Worm (Caenorhabditis elegans) whole organism, L4 larva: ENCODE measurements around the gene abts-3.

Experiments
- F10B5.3 ChIP-seq: sonication (generic microtip); optimal IDR thresholded peaks from 2 replicates; lab custom pipeline; 2016; ENCODE audit warnings: mild to moderate bottlenecking, missing genetic modification characterization, missing compliant biosample characterization
- F44E2.7 ChIP-seq: fragments of 200-800 bp; sonication (Bioruptor generic); IDR thresholded peaks from 2 replicates; pipeline ENCODE4 v2.1.2; 2022; ENCODE audit warnings: missing genetic modification characterization, missing compliant biosample characterization
- R02D3.7 ChIP-seq: fragments of 150-350 bp; sonication (generic microtip); optimal IDR thresholded peaks from 3 replicates; lab custom pipeline; 2014; ENCODE audit warnings: missing biosample characterization, missing genetic modification characterization
- T26A8.4 ChIP-seq: fragments of 200-800 bp; sonication (Bioruptor generic); IDR thresholded peaks from 2 replicates; pipeline ENCODE4 v1.3.6; 2022; ENCODE audit warnings: missing genetic modification characterization, missing compliant biosample characterization
- Y48G9A.11 ChIP-seq: fragments of 200-800 bp; sonication (Bioruptor generic); IDR thresholded peaks from 2 replicates; pipeline ENCODE4 v1.3.6; 2022; ENCODE audit warnings: missing genetic modification reagents, missing genetic modification characterization, missing compliant biosample characterization
- aha-1 ChIP-seq: fragments of 150-350 bp; peaks from one replicate; lab custom pipeline; 2014; ENCODE audit warnings: missing biosample characterization, missing genetic modification characterization
- aly-2 ChIP-seq: sonication (generic microtip); optimal IDR thresholded peaks from 2 replicates; lab custom pipeline; 2018; ENCODE audit warnings: missing biosample characterization, missing genetic modification characterization
- ceh-44 ChIP-seq: fragments of 200-800 bp; sonication (Bioruptor generic); IDR thresholded peaks from 2 replicates; pipeline ENCODE4 v1.3.6; 2022; ENCODE audit warnings: missing genetic modification reagents, missing genetic modification characterization, missing compliant biosample characterization
- ceh-62 ChIP-seq: sonication (generic microtip); optimal IDR thresholded peaks from 2 replicates; lab custom pipeline; 2017; ENCODE audit warnings: missing biosample characterization, missing genetic modification characterization
- ceh-82 ChIP-seq: sonication (generic microtip); optimal IDR thresholded peaks from 2 replicates; lab custom pipeline; 2017; ENCODE audit warnings: missing biosample characterization, missing genetic modification characterization
- ctbp-1 ChIP-seq: fragments of 200-800 bp; sonication (Bioruptor generic); IDR thresholded peaks from 2 replicates; pipeline ENCODE4 v1.3.6; 2022; ENCODE audit warnings: missing genetic modification reagents, missing genetic modification characterization, missing compliant biosample characterization
- daf-19 ChIP-seq: fragments of 200-800 bp; sonication (Bioruptor generic); conservative IDR thresholded peaks from 2 replicates; pipeline ENCODE4 v1.3.6; 2022; ENCODE audit warnings: missing genetic modification characterization, missing compliant biosample characterization
- dmd-9 ChIP-seq: fragments of 200-800 bp; sonication (Bioruptor generic); IDR thresholded peaks from 2 replicates; pipeline ENCODE4 v1.3.6; 2022; ENCODE audit warnings: missing genetic modification reagents, missing genetic modification characterization, missing compliant biosample characterization
- dve-1 ChIP-seq: sonication (generic microtip); optimal IDR thresholded peaks from 2 replicates; lab custom pipeline; 2017; ENCODE audit warnings: antibody characterized with exemption, mild to moderate bottlenecking, missing genetic modification characterization, missing compliant biosample characterization; ENCODE audit not compliant: insufficient read depth
- fkh-10 ChIP-seq: fragments of 150-350 bp; optimal IDR thresholded peaks from 2 replicates; lab custom pipeline; 2014; ENCODE audit warnings: missing biosample characterization, missing genetic modification reagents, missing genetic modification characterization
- gei-8 ChIP-seq: fragments of 200-800 bp; sonication (Bioruptor generic); optimal IDR thresholded peaks from 2 replicates; lab custom pipeline; 2018; ENCODE audit warnings: mild to moderate bottlenecking, missing genetic modification characterization, missing compliant biosample characterization
- hlh-11 ChIP-seq: fragments of 200-800 bp; sonication (Bioruptor generic); optimal IDR thresholded peaks from 2 replicates; lab custom pipeline; 2018; ENCODE audit warnings: mild to moderate bottlenecking, missing genetic modification characterization, missing compliant biosample characterization
- jun-1 ChIP-seq: fragments of 150-350 bp; optimal IDR thresholded peaks from 2 replicates; lab custom pipeline; 2014; ENCODE audit warnings: missing biosample characterization, missing genetic modification reagents, missing genetic modification characterization
- lim-7 ChIP-seq: fragments of 200-800 bp; sonication (Bioruptor generic); IDR thresholded peaks from 2 replicates; pipeline ENCODE4 v1.3.6; 2022; ENCODE audit warnings: missing genetic modification characterization, missing compliant biosample characterization
- lin-39 ChIP-seq: fragments of 150-350 bp; optimal IDR thresholded peaks from 2 replicates; lab custom pipeline; 2014; ENCODE audit warnings: missing biosample characterization, missing genetic modification reagents, missing genetic modification characterization
- madf-5 ChIP-seq, 2 experiments: fragments of 200-800 bp; sonication (Bioruptor generic); IDR thresholded peaks; 2 replicates each; pipeline ENCODE4 v1.3.6; 2022; ENCODE audit warnings: missing compliant biosample characterization in 2 of 2, missing genetic modification characterization in 2 of 2
- madf-9 ChIP-seq: fragments of 200-800 bp; sonication (Bioruptor generic); conservative IDR thresholded peaks from 2 replicates; pipeline ENCODE4 v1.3.6; 2022; ENCODE audit warnings: missing genetic modification reagents, missing genetic modification characterization, missing compliant biosample characterization
- mdl-1 ChIP-seq, 2 experiments: fragments of 150-350 bp in 1 of 2; sonication (generic microtip) in 1 of 2; optimal IDR thresholded peaks; 2 replicates each; lab custom pipeline; 2014 to 2017; ENCODE audit warnings: missing biosample characterization in 2 of 2, missing genetic modification characterization in 2 of 2
- mxl-3 ChIP-seq: fragments of 200-800 bp; sonication (Bioruptor generic); optimal IDR thresholded peaks from 2 replicates; lab custom pipeline; 2018; ENCODE audit warnings: mild to moderate bottlenecking, missing genetic modification characterization, missing compliant biosample characterization
- nhr-111 ChIP-seq: fragments of 200-800 bp; sonication (Bioruptor generic); optimal IDR thresholded peaks from 2 replicates; lab custom pipeline; 2018; ENCODE audit warnings: mild to moderate bottlenecking, missing genetic modification characterization, missing compliant biosample characterization
- nhr-237 ChIP-seq: sonication (generic microtip); optimal IDR thresholded peaks from 2 replicates; lab custom pipeline; 2017; ENCODE audit warnings: missing biosample characterization, missing genetic modification characterization
- nhr-41 ChIP-seq: fragments of 200-800 bp; sonication (Bioruptor generic); IDR thresholded peaks from 2 replicates; pipeline ENCODE4 v1.3.6; 2022; ENCODE audit warnings: missing genetic modification reagents, missing genetic modification characterization, missing compliant biosample characterization
- pha-4 ChIP-seq, 2 experiments: fragments of 150-350 bp in 1 of 2; fragments of 200-800 bp in 1 of 2; sonication (Bioruptor generic) in 1 of 2; IDR thresholded peaks in 1 of 2; optimal IDR thresholded peaks in 1 of 2; 2 replicates each; pipeline versions ENCODE4 v1.3.6 to Lab custom; 2014 to 2022; ENCODE audit warnings: missing genetic modification characterization in 2 of 2, missing genetic modification reagents in 2 of 2, missing biosample characterization in 1 of 2, missing compliant biosample characterization in 1 of 2
- pqm-1 ChIP-seq: sonication (generic microtip); optimal IDR thresholded peaks from 2 replicates; lab custom pipeline; 2017; ENCODE audit warnings: missing biosample characterization, missing genetic modification characterization
- rbr-2 ChIP-seq: sonication (generic microtip); optimal IDR thresholded peaks from 2 replicates; lab custom pipeline; 2016; ENCODE audit warnings: missing genotype, missing genetic modification characterization, missing compliant biosample characterization
- set-16 ChIP-seq: fragments of 200-800 bp; sonication (Bioruptor generic); IDR thresholded peaks from 2 replicates; pipeline ENCODE4 v1.3.6; 2022; ENCODE audit warnings: missing genetic modification reagents, missing genetic modification characterization, missing compliant biosample characterization
- snpc-4 ChIP-seq: fragments of 150-350 bp; optimal IDR thresholded peaks from 2 replicates; lab custom pipeline; 2014; ENCODE audit warnings: missing biosample characterization, missing genetic modification characterization
- tag-97 ChIP-seq: fragments of 200-800 bp; sonication (Bioruptor generic); IDR thresholded peaks from 2 replicates; pipeline ENCODE4 v1.3.6; 2022; ENCODE audit warnings: missing genetic modification characterization, missing compliant biosample characterization
- unc-62 ChIP-seq, 3 experiments: fragments of 150-350 bp in 1 of 3; sonication (generic microtip); optimal IDR thresholded peaks in 2 of 3; peaks in 1 of 3; 1 replicate in 1 of 3; 2 replicates in 2 of 3; lab custom pipeline; 2014 to 2017; ENCODE audit warnings: missing biosample characterization in 3 of 3, missing genetic modification characterization in 3 of 3, missing genetic modification reagents in 3 of 3, missing genotype in 1 of 3
- ztf-11 ChIP-seq: fragments of 150-350 bp; optimal IDR thresholded peaks from 2 replicates; lab custom pipeline; 2014; ENCODE audit warnings: missing biosample characterization, missing genetic modification characterization
- ztf-7 ChIP-seq: fragments of 150-350 bp; optimal IDR thresholded peaks from 2 replicates; lab custom pipeline; 2014; ENCODE audit warnings: missing biosample characterization, missing genetic modification characterization

Gene abts-3

DNA sequence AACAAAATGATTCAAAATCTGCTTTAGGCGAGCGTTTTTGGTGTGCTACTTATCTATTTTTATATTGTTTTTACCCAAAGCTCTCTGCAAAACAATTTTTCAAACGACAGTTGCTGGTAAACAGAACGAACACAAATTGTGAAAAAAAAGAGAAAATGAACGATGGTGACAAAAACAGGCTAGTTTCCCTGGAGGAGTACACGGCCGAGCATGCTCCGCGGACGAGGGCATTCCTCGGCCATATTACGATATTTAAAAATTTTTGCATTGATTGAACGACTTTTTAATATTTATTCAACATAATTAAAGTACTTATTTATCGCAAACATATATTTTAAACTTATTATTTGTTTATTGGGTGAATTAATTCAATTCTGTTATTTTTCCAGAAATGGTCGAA is 35.3 kb upstream of the abts-3 start, which contains the start of the genes tpp-2 and rbbp-5 (continued):
- TF ChIP-seq hlh-11 (tag; lab: Kevin White, UChicago) (no peak), jun-1 (tag; lab: Kevin White, UChicago) (no peak), T26A8.4 (no peak), madf-9 (peak; percentile 61; the same call in 1 of the 2 replicates), dmd-9 (GFP tag; lab: Robert Waterston, UW) (peak; percentile 56; the same call in 1 of the 2 replicates), F44E2.7 (no peak), nhr-111 (GFP tag; lab: Kevin White, UChicago) (no peak), snpc-4 (tag; lab: Kevin White, UChicago) (no peak), madf-5 (GFP tag; IDR thresholded peaks at IDR 0.05; lab: Robert Waterston, UW) (no peak)

ce11 chrII:6099500-6099899 is 33.2 kb upstream of the abts-3 start, which contains the start of gene rgs-3:
TSS of gene rgs-3 (plus strand) at chrII:6099800.
- TF ChIP-seq tag-97 (GFP tag; lab: Robert Waterston, UW) = no peak

- no peak for TF ChIP-seq lim-7 (GFP tag; lab: Robert Waterston, UW)
- TF ChIP-seq hlh-11 (tag; lab: Kevin White, UChicago) = no peak
- TF ChIP-seq snpc-4 (tag; lab: Kevin White, UChicago) = no peak
- TF ChIP-seq ctbp-1 (GFP tag; lab: Robert Waterston, UW) = no peak
- TF ChIP-seq fkh-10 (GFP tag; lab: Kevin White, UChicago) = no peak
- no peak for TF ChIP-seq pha-4 (GFP tag; IDR thresholded peaks at IDR 0.05; lab: Robert Waterston, UW)
- no peak for TF ChIP-seq pha-4 (tag; optimal IDR thresholded peaks at IDR 0.05; lab: Kevin White, UChicago)
- no peak for TF ChIP-seq daf-19 (GFP tag; lab: Robert Waterston, UW)
- TF ChIP-seq lin-39 = no peak
- no peak for TF ChIP-seq ceh-82 (tag; lab: Kevin White, UChicago)
- no peak for TF ChIP-seq mxl-3 (GFP tag; lab: Kevin White, UChicago)
- no peak for TF ChIP-seq nhr-237 (tag; lab: Kevin White, UChicago)
- TF ChIP-seq R02D3.7 (tag; lab: Kevin White, UChicago) = no peak
- TF ChIP-seq gei-8 (GFP tag; lab: Kevin White, UChicago) = no peak
- no peak for TF ChIP-seq dve-1 (tag; lab: Kevin White, UChicago)
These were observed 31.2 kb upstream of the abts-3 start for ce11 chrII:6101475-6101874.

ce11 chrII:6103986-6104385 is 28.7 kb upstream of the abts-3 start:
- peak in 1 of 2 experiments; percentile 94 for TF ChIP-seq unc-62 (GFP tag; optimal IDR thresholded peaks at IDR 0.05 in 1 of 2; lab: Kevin White, UChicago)
- no peak for TF ChIP-seq unc-62 (tag; optimal IDR thresholded peaks at IDR 0.05; lab: Kevin White, UChicago)
- TF ChIP-seq set-16 (GFP tag; lab: Robert Waterston, UW) = no peak
- TF ChIP-seq ztf-11 = no peak
- no peak for TF ChIP-seq rbr-2 (tag; lab: Kevin White, UChicago)

DNA sequence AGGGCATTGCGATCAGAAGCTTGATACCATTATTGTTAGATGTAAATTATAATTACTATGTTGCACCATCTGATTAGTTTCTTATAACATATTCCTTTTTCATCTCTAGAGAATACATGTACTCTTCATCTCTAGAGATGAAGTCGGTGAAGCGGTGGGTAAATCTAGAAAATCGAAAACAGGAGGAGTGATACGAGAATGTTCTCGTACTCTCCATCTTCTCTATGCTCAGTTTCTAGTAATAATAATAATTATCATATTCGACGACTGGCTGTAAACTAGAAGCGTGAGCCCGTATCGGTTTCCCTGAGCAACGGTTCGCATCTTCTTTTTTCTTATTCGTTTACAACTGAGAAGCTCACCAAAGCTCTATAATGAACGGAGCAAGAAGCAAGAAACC is 24.9 kb upstream of the abts-3 start:
- TF ChIP-seq dve-1 (tag; lab: Kevin White, UChicago) = no peak
- peak; percentile 90 for TF ChIP-seq aha-1 (tag; lab: Kevin White, UChicago)
- TF ChIP-seq F10B5.3 (tag; lab: Kevin White, UChicago) = no peak
- TF ChIP-seq aly-2 (tag; lab: Kevin White, UChicago) = no peak

- TF ChIP-seq pqm-1 (tag; lab: Kevin White, UChicago) = no peak
- no peak for TF ChIP-seq mdl-1 (tag; optimal IDR thresholded peaks at IDR 0.05; lab: Kevin White, UChicago)
- TF ChIP-seq Y48G9A.11 (GFP tag; lab: Robert Waterston, UW) = no peak
- no peak for TF ChIP-seq ztf-7 (tag; lab: Kevin White, UChicago)
- TF ChIP-seq nhr-237 (tag; lab: Kevin White, UChicago) = no peak
- no peak for TF ChIP-seq ceh-44 (GFP tag; lab: Robert Waterston, UW)
- TF ChIP-seq ceh-62 (tag; lab: Kevin White, UChicago) = no peak
- no peak for TF ChIP-seq nhr-41 (GFP tag; lab: Robert Waterston, UW)
- no peak for TF ChIP-seq pha-4 (GFP tag; IDR thresholded peaks at IDR 0.05; lab: Robert Waterston, UW)
- no peak for TF ChIP-seq pha-4 (tag; optimal IDR thresholded peaks at IDR 0.05; lab: Kevin White, UChicago)
These were observed 22.7 kb upstream of the abts-3 start for ce11 chrII:6109989-6110388.
